Worm (Caenorhabditis elegans) whole organism, L4 larva: ENCODE measurements around the gene rps-23.

Experiments
- F10B5.3 ChIP-seq: sonication (generic microtip); optimal IDR thresholded peaks from 2 replicates; lab custom pipeline; 2016; ENCODE audit warnings: mild to moderate bottlenecking, missing genetic modification characterization, missing compliant biosample characterization
- F26F4.8 ChIP-seq: fragments of 200-800 bp; sonication (Bioruptor generic); conservative IDR thresholded peaks from 2 replicates; pipeline ENCODE4 v1.3.6; 2022; ENCODE audit warnings: missing genetic modification characterization, missing compliant biosample characterization
- F37D6.2 ChIP-seq: sonication (generic microtip); optimal IDR thresholded peaks from 2 replicates; lab custom pipeline; 2016; ENCODE audit warnings: mild to moderate bottlenecking, missing genetic modification characterization, missing compliant biosample characterization
- T20F7.1 ChIP-seq: fragments of 200-800 bp; sonication (Bioruptor generic); optimal IDR thresholded peaks from 2 replicates; lab custom pipeline; 2018; ENCODE audit warnings: mild to moderate bottlenecking, missing genetic modification characterization, missing compliant biosample characterization
- Y48G9A.11 ChIP-seq: fragments of 200-800 bp; sonication (Bioruptor generic); IDR thresholded peaks from 2 replicates; pipeline ENCODE4 v1.3.6; 2022; ENCODE audit warnings: missing genetic modification reagents, missing genetic modification characterization, missing compliant biosample characterization
- Y5F2A.4 ChIP-seq: fragments of 200-800 bp; sonication (Bioruptor generic); optimal IDR thresholded peaks from 2 replicates; lab custom pipeline; 2018; ENCODE audit warnings: mild to moderate bottlenecking, missing genetic modification characterization, missing compliant biosample characterization
- Y75B8A.6 ChIP-seq: fragments of 200-800 bp; sonication (Bioruptor generic); IDR thresholded peaks from 2 replicates; pipeline ENCODE4 v1.3.6; 2022; ENCODE audit warnings: missing genetic modification reagents, missing genetic modification characterization, missing compliant biosample characterization
- ZK337.2 ChIP-seq: fragments of 200-800 bp; sonication (Bioruptor generic); IDR thresholded peaks from 2 replicates; pipeline ENCODE4 v1.3.6; 2022; ENCODE audit warnings: missing genetic modification reagents, missing genetic modification characterization, missing compliant biosample characterization
- arid-1 ChIP-seq: fragments of 200-800 bp; sonication (Bioruptor generic); conservative IDR thresholded peaks from 2 replicates; pipeline ENCODE4 v1.3.6; 2022; ENCODE audit warnings: missing genetic modification reagents, missing genetic modification characterization, missing compliant biosample characterization
- ceh-28 ChIP-seq: fragments of 150-350 bp; optimal IDR thresholded peaks from 2 replicates; lab custom pipeline; 2014; ENCODE audit warnings: missing biosample characterization, missing genetic modification reagents, missing genetic modification characterization
- ceh-82 ChIP-seq: sonication (generic microtip); optimal IDR thresholded peaks from 2 replicates; lab custom pipeline; 2017; ENCODE audit warnings: missing biosample characterization, missing genetic modification characterization
- ces-1 ChIP-seq: fragments of 150-350 bp; sonication (generic microtip); optimal IDR thresholded peaks from 4 replicates; lab custom pipeline; 2014; ENCODE audit warnings: missing biosample characterization, missing genetic modification reagents, missing genetic modification characterization
- daf-12 ChIP-seq: fragments of 150-350 bp; optimal IDR thresholded peaks from 2 replicates; lab custom pipeline; 2014; ENCODE audit warnings: missing biosample characterization, missing genetic modification reagents, missing genetic modification characterization
- daf-8 ChIP-seq: fragments of 200-800 bp; sonication (Bioruptor generic); IDR thresholded peaks from 2 replicates; pipeline ENCODE4 v1.3.6; 2022; ENCODE audit warnings: missing genetic modification characterization, missing compliant biosample characterization
- dmd-9 ChIP-seq: fragments of 200-800 bp; sonication (Bioruptor generic); IDR thresholded peaks from 2 replicates; pipeline ENCODE4 v1.3.6; 2022; ENCODE audit warnings: missing genetic modification reagents, missing genetic modification characterization, missing compliant biosample characterization
- dpl-1 ChIP-seq: fragments of 150-350 bp; optimal IDR thresholded peaks from 2 replicates; lab custom pipeline; 2014; ENCODE audit warnings: missing biosample characterization, missing genetic modification reagents, missing genetic modification characterization
- egl-43 ChIP-seq: fragments of 200-800 bp; sonication (Bioruptor generic); IDR thresholded peaks from 2 replicates; pipeline ENCODE4 v1.3.6; 2022; ENCODE audit warnings: missing genetic modification reagents, missing genetic modification characterization, missing compliant biosample characterization
- fkh-10 ChIP-seq: fragments of 150-350 bp; optimal IDR thresholded peaks from 2 replicates; lab custom pipeline; 2014; ENCODE audit warnings: missing biosample characterization, missing genetic modification reagents, missing genetic modification characterization
- lin-13 ChIP-seq: fragments of 150-350 bp; optimal IDR thresholded peaks from 2 replicates; lab custom pipeline; 2014; ENCODE audit warnings: missing biosample characterization, missing genetic modification reagents, missing genetic modification characterization
- lir-3 ChIP-seq: sonication (generic microtip); optimal IDR thresholded peaks from 2 replicates; lab custom pipeline; 2016; ENCODE audit warnings: mild to moderate bottlenecking, missing genetic modification characterization, missing compliant biosample characterization
- mdt-29 ChIP-seq: fragments of 200-800 bp; sonication (Bioruptor generic); IDR thresholded peaks from 2 replicates; pipeline ENCODE4 v1.3.6; 2022; ENCODE audit warnings: missing genetic modification reagents, missing genetic modification characterization, missing compliant biosample characterization
- mxl-2 ChIP-seq: fragments of 200-800 bp; sonication (Bioruptor generic); conservative IDR thresholded peaks from 2 replicates; pipeline ENCODE4 v1.3.6; 2022; ENCODE audit warnings: missing genetic modification reagents, missing genetic modification characterization, missing compliant biosample characterization
- mxl-3 ChIP-seq: fragments of 200-800 bp; sonication (Bioruptor generic); optimal IDR thresholded peaks from 2 replicates; lab custom pipeline; 2018; ENCODE audit warnings: mild to moderate bottlenecking, missing genetic modification characterization, missing compliant biosample characterization
- nhr-10 ChIP-seq: fragments of 150-350 bp; optimal IDR thresholded peaks from 2 replicates; lab custom pipeline; 2014; ENCODE audit warnings: missing biosample characterization, missing genetic modification characterization
- nhr-237 ChIP-seq: sonication (generic microtip); optimal IDR thresholded peaks from 2 replicates; lab custom pipeline; 2017; ENCODE audit warnings: missing biosample characterization, missing genetic modification characterization
- nhr-25 ChIP-seq: sonication (generic microtip); optimal IDR thresholded peaks from 2 replicates; lab custom pipeline; 2017; ENCODE audit warnings: missing genetic modification characterization, mild to moderate bottlenecking, missing compliant biosample characterization, antibody characterized with exemption, moderate library complexity, borderline replicate concordance; ENCODE audit not compliant: insufficient read depth
- nhr-28 ChIP-seq: fragments of 150-350 bp; optimal IDR thresholded peaks from 2 replicates; lab custom pipeline; 2014; ENCODE audit warnings: missing biosample characterization, missing genetic modification characterization
- nhr-41 ChIP-seq: fragments of 200-800 bp; sonication (Bioruptor generic); IDR thresholded peaks from 2 replicates; pipeline ENCODE4 v1.3.6; 2022; ENCODE audit warnings: missing genetic modification reagents, missing genetic modification characterization, missing compliant biosample characterization
- nhr-42 ChIP-seq: fragments of 200-800 bp; sonication (Bioruptor generic); IDR thresholded peaks from 2 replicates; pipeline ENCODE4 v1.3.6; 2022; ENCODE audit warnings: missing genetic modification characterization, missing compliant biosample characterization
- nhr-48 ChIP-seq: sonication (generic microtip); optimal IDR thresholded peaks from 2 replicates; lab custom pipeline; 2016; ENCODE audit warnings: mild to moderate bottlenecking, missing genetic modification characterization, missing compliant biosample characterization
- pha-4 ChIP-seq, 2 experiments: fragments of 150-350 bp in 1 of 2; fragments of 200-800 bp in 1 of 2; sonication (Bioruptor generic) in 1 of 2; IDR thresholded peaks in 1 of 2; optimal IDR thresholded peaks in 1 of 2; 2 replicates each; pipeline versions ENCODE4 v1.3.6 to Lab custom; 2014 to 2022; ENCODE audit warnings: missing genetic modification characterization in 2 of 2, missing genetic modification reagents in 2 of 2, missing biosample characterization in 1 of 2, missing compliant biosample characterization in 1 of 2
- php-3 ChIP-seq: fragments of 200-800 bp; sonication (Bioruptor generic); IDR thresholded peaks from 2 replicates; pipeline ENCODE4 v1.3.6; 2022; ENCODE audit warnings: missing genetic modification reagents, missing genetic modification characterization, missing compliant biosample characterization
- pqm-1 ChIP-seq: sonication (generic microtip); optimal IDR thresholded peaks from 2 replicates; lab custom pipeline; 2017; ENCODE audit warnings: missing biosample characterization, missing genetic modification characterization
- snpc-1.2 ChIP-seq: fragments of 200-800 bp; sonication (Bioruptor generic); IDR thresholded peaks from 2 replicates; pipeline ENCODE4 v1.3.6; 2022; ENCODE audit warnings: missing genetic modification reagents, missing genetic modification characterization, missing compliant biosample characterization
- unc-130 ChIP-seq: sonication (generic microtip); optimal IDR thresholded peaks from 2 replicates; lab custom pipeline; 2016; ENCODE audit warnings: missing genetic modification reagents, missing genetic modification characterization, missing compliant biosample characterization
- unc-62 ChIP-seq, 3 experiments: fragments of 150-350 bp in 1 of 3; sonication (generic microtip); optimal IDR thresholded peaks in 2 of 3; peaks in 1 of 3; 1 replicate in 1 of 3; 2 replicates in 2 of 3; lab custom pipeline; 2014 to 2017; ENCODE audit warnings: missing biosample characterization in 3 of 3, missing genetic modification characterization in 3 of 3, missing genetic modification reagents in 3 of 3, missing genotype in 1 of 3

The rps-23 gene

ce11 chrIV:12416629-12417404, 26.0 kb upstream of the rps-23 start (continued):
- TF ChIP-seq nhr-42 (GFP tag; lab: Robert Waterston, UW) (no peak), nhr-41 (GFP tag; lab: Robert Waterston, UW) (peak; percentile 62; the same call in 1 of the 2 replicates), arid-1 (0 out of 2 replicates have a peak, but pooled peaks have one; percentile 5), php-3 (GFP tag; lab: Robert Waterston, UW) (0 out of 2 replicates have a peak, but pooled peaks have one; percentile 6), snpc-1.2 (GFP tag; lab: Robert Waterston, UW) (peak; percentile 69; the same call in 1 of the 2 replicates), unc-62 (GFP tag; optimal IDR thresholded peaks at IDR 0.05 in 1 of 2; lab: Kevin White, UChicago) (peak in 1 of 2 experiments; percentile 91), unc-62 (tag; optimal IDR thresholded peaks at IDR 0.05; lab: Kevin White, UChicago) (no peak), nhr-10 (tag; lab: Kevin White, UChicago) (no peak), ceh-82 (tag; lab: Kevin White, UChicago) (no peak), nhr-48 (tag; lab: Kevin White, UChicago) (peak; percentile 20), egl-43 (GFP tag; lab: Robert Waterston, UW) (peak; percentile 73), Y48G9A.11 (GFP tag; lab: Robert Waterston, UW) (peak; percentile 28; the same call in 1 of the 2 replicates), mdt-29 (GFP tag; lab: Robert Waterston, UW) (no peak), pqm-1 (tag; lab: Kevin White, UChicago) (no peak), mxl-3 (GFP tag; lab: Kevin White, UChicago) (no peak), dmd-9 (GFP tag; lab: Robert Waterston, UW) (0 out of 2 replicates have a peak, but pooled peaks have one; percentile 10), daf-12 (tag; lab: Kevin White, UChicago) (no peak), nhr-25 (tag; lab: Kevin White, UChicago) (no peak), nhr-28 (tag; lab: Kevin White, UChicago) (no peak)

ce11 chrIV:12414601-12415000, 23.7 kb upstream of the rps-23 start:
- TF ChIP-seq ces-1 (GFP tag; lab: Kevin White, UChicago), result peak; percentile 43
- TF ChIP-seq Y5F2A.4 (GFP tag; lab: Kevin White, UChicago), result no peak
- no peak for TF ChIP-seq dpl-1 (GFP tag; lab: Kevin White, UChicago)
- TF ChIP-seq fkh-10, result peak; percentile 64
- no peak for TF ChIP-seq ceh-28 (tag; lab: Kevin White, UChicago)
- TF ChIP-seq nhr-25 (tag; lab: Kevin White, UChicago), result no peak

- TF ChIP-seq daf-8 (GFP tag; lab: Robert Waterston, UW), result no peak
- TF ChIP-seq lin-13 (GFP tag; lab: Kevin White, UChicago), result no peak
- TF ChIP-seq unc-130 (GFP tag; lab: Kevin White, UChicago), result no peak
- TF ChIP-seq F26F4.8 (GFP tag; lab: Robert Waterston, UW), result no peak
- no peak for TF ChIP-seq F37D6.2
- no peak for TF ChIP-seq F10B5.3 (tag; lab: Kevin White, UChicago)
- TF ChIP-seq pha-4 (GFP tag; IDR thresholded peaks at IDR 0.05; lab: Robert Waterston, UW), result no peak
- TF ChIP-seq pha-4 (tag; optimal IDR thresholded peaks at IDR 0.05; lab: Kevin White, UChicago), result no peak
- TF ChIP-seq mxl-2 (GFP tag; lab: Robert Waterston, UW), result no peak
- no peak for TF ChIP-seq lir-3 (tag; lab: Kevin White, UChicago)
- no peak for TF ChIP-seq nhr-28 (tag; lab: Kevin White, UChicago)
- no peak for TF ChIP-seq ZK337.2 (GFP tag; lab: Robert Waterston, UW)
- no peak for TF ChIP-seq Y75B8A.6 (GFP tag; lab: Robert Waterston, UW)
- TF ChIP-seq nhr-237, result no peak
- no peak for TF ChIP-seq T20F7.1 (GFP tag; lab: Kevin White, UChicago)
These were observed 19.3 kb upstream of the rps-23 start, which contains the start of gene acl-13 for ce11 chrIV:12410167-12410566. TSS of gene acl-13 (plus strand) at chrIV:12410467.
